Worm (Caenorhabditis elegans): ENCODE results near the gene lgc-35.
A peak's percentile ranks its signal among the peaks of the same experiment; 100 is the strongest.

Gene lgc-35

ce11 chrII:12880406-12880805, 40.4 kb upstream of the lgc-35 start, which contains the start of gene F35C5.1 (continued):
- TF ChIP-seq unc-62 (GFP tag; optimal IDR thresholded peaks at IDR 0.05) (no peak), lin-35 (GFP tag; optimal IDR thresholded peaks at IDR 0.05) (peak in 1 of 3 experiments; percentile 11), F57A8.1 (GFP tag; optimal IDR thresholded peaks at IDR 0.05) (no peak), rpc-1 (optimal IDR thresholded peaks at IDR 0.05) (no peak), rpc-1 (tag; optimal IDR thresholded peaks at IDR 0.05) (no peak), egl-44 (GFP tag; IDR thresholded peaks at IDR 0.05) (no peak), ztf-3 (GFP tag; optimal IDR thresholded peaks at IDR 0.05) (no peak), unc-130 (GFP tag; optimal IDR thresholded peaks at IDR 0.05) (peak; percentile 20), efl-1 (GFP tag; optimal IDR thresholded peaks at IDR 0.05) (peak; percentile 87), tlf-1 (GFP tag; optimal IDR thresholded peaks at IDR 0.05) (no peak), ceh-91 (GFP tag; IDR thresholded peaks at IDR 0.05) (peak; percentile 72), F39B2.1 (GFP tag; IDR thresholded peaks at IDR 0.05) (no peak), pbrm-1 (GFP tag; IDR thresholded peaks at IDR 0.05) (0 out of 2 replicates have a peak, but pooled peaks have one; percentile 15), Y67H2A.10 (GFP tag; conservative IDR thresholded peaks at IDR 0.05) (no peak), xnd-1 (tag; optimal IDR thresholded peaks at IDR 0.05) (peak; percentile 88), hmg-20 (GFP tag; IDR thresholded peaks at IDR 0.05) (no peak), lag-1 (GFP tag; IDR thresholded peaks at IDR 0.05) (no peak), atf-7 (tag; optimal IDR thresholded peaks at IDR 0.05) (no peak), D2030.7 (GFP tag; IDR thresholded peaks at IDR 0.05) (peak; percentile 78)

DNA sequence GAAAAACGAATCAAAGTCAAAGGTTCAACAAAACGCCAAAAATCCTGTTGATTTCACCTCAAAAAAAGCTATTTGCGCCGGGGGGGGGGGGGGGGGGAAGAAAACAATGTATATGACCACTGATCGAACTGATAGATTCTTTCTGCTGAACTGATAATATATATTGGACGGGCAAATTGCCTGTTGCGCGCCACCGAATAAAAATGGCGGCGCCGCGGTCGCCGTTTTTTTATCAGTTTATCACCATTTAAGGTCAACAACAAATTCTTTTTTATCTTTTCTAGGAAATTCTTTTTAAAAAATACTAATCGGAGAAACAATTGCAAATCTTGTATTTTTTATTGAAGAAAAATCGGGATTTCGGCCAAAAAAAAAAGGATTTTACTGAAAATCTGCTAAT, 39.8 kb upstream of the lgc-35 start:
- TF ChIP-seq sea-2 (GFP tag; IDR thresholded peaks at IDR 0.05), result no peak
- TF ChIP-seq egrh-3 (GFP tag; IDR thresholded peaks at IDR 0.05), result peak; percentile 24; the same call in 1 of the 2 replicates
- no peak for TF ChIP-seq ets-4 (GFP tag; optimal IDR thresholded peaks at IDR 0.05)
- no peak for TF ChIP-seq K11D2.4 (GFP tag; IDR thresholded peaks at IDR 0.05)
- TF ChIP-seq D2030.7 (GFP tag; IDR thresholded peaks at IDR 0.05), result no peak
- TF ChIP-seq T07F8.4 (tag; optimal IDR thresholded peaks at IDR 0.05), result no peak
- TF ChIP-seq tbp1 (GFP tag; optimal IDR thresholded peaks at IDR 0.05), result peak; percentile 36
- no peak for TF ChIP-seq ceh-40 (GFP tag; IDR thresholded peaks at IDR 0.05)
- no peak for TF ChIP-seq efl-1 (GFP tag; optimal IDR thresholded peaks at IDR 0.05)
- peak; percentile 49 for TF ChIP-seq nhr-80 (tag; optimal IDR thresholded peaks at IDR 0.05)

DNA sequence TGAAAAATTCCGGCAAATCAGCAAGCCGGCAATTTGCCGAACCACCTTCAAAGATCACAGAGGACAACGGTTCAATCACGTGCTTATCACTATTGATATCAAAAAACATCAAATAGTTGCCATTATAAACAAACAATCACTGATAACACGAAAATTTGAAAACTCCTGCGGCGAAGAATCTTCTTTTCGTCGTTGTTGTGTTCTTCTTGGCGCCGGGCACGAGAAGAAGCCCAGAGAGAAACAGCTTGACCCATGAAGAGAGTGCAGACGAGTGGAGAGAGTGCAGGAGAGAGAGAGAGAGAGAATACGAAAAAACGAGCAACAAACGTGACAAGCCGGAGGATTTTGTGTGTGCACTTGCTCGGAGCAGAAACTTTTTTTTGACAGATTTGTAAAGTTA, 38.7 kb upstream of the lgc-35 start:
- no peak for TF ChIP-seq ztf-3 (GFP tag; optimal IDR thresholded peaks at IDR 0.05)
- TF ChIP-seq nhr-90 (tag; optimal IDR thresholded peaks at IDR 0.05), result peak; percentile 29
- peak; percentile 28 for TF ChIP-seq ama-1 (optimal IDR thresholded peaks at IDR 0.05)
- TF ChIP-seq ama-1 (GFP tag; optimal IDR thresholded peaks at IDR 0.05), result no peak
- TF ChIP-seq egl-18 (GFP tag; IDR thresholded peaks at IDR 0.05), result no peak
- no peak for TF ChIP-seq hlh-26 (GFP tag; conservative IDR thresholded peaks at IDR 0.05)
- TF ChIP-seq C17E4.6 (GFP tag; IDR thresholded peaks at IDR 0.05), result no peak
- no peak for TF ChIP-seq fkh-3 (tag; optimal IDR thresholded peaks at IDR 0.05)
- peak; percentile 24 for TF ChIP-seq repo-1 (tag; optimal IDR thresholded peaks at IDR 0.05)
- TF ChIP-seq madf-6 (GFP tag; IDR thresholded peaks at IDR 0.05), result 0 out of 2 replicates have a peak, but pooled peaks have one; percentile 19
- TF ChIP-seq nhr-179 (tag; optimal IDR thresholded peaks at IDR 0.05), result no peak
- TF ChIP-seq cebp-1 (GFP tag; IDR thresholded peaks at IDR 0.05), result no peak
- TF ChIP-seq cebp-1 (tag; optimal IDR thresholded peaks at IDR 0.05), result peak; percentile 71
- peak; percentile 66 for TF ChIP-seq ztf-22 (GFP tag; optimal IDR thresholded peaks at IDR 0.05)
- TF ChIP-seq let-607 (tag; optimal IDR thresholded peaks at IDR 0.05), result peak in 1 of 2 experiments; percentile 53
- TF ChIP-seq F23B12.7 (tag; optimal IDR thresholded peaks at IDR 0.05; ENCODE audit: insufficient read depth), result peak; percentile 54
- TF ChIP-seq zfh-2 (GFP tag; conservative IDR thresholded peaks at IDR 0.05), result peak; percentile 75
- peak; percentile 45 for TF ChIP-seq atf-7 (tag; optimal IDR thresholded peaks at IDR 0.05)
- TF ChIP-seq lsl-1 (GFP tag; optimal IDR thresholded peaks at IDR 0.05), result no peak
- no peak for TF ChIP-seq akir-1 (GFP tag; optimal IDR thresholded peaks at IDR 0.05)
- TF ChIP-seq attf-3 (GFP tag; conservative IDR thresholded peaks at IDR 0.05), result no peak
- TF ChIP-seq F37B4.10 (GFP tag; IDR thresholded peaks at IDR 0.05), result no peak
- 0 out of 2 replicates have a peak, but pooled peaks have one; percentile 22 for TF ChIP-seq mcd-1 (GFP tag; IDR thresholded peaks at IDR 0.05)
- TF ChIP-seq nhr-120 (GFP tag; IDR thresholded peaks at IDR 0.05), result no peak
